Fruit fly (Drosophila melanogaster) whole organism, embryonic: ENCODE data around the gene zye.
A peak's percentile ranks its signal among the peaks of the same experiment; 100 is the strongest.

Experiments
- Atf-2 ChIP-seq: fragments of 200-800 bp; sonication (Bioruptor generic); optimal IDR thresholded peaks from 2 replicates; lab custom pipeline; 2016; ENCODE audit warnings: missing biosample characterization, missing genetic modification characterization
- CG11695 ChIP-seq: fragments of 200-800 bp; sonication (Bioruptor generic); IDR thresholded peaks from 3 replicates; pipeline ENCODE4 v1.3.6; 2022; ENCODE audit warnings: missing biosample characterization, missing genetic modification characterization
- CG11723 ChIP-seq: fragments of 200-800 bp; sonication (Bioruptor generic); optimal IDR thresholded peaks from 2 replicates; lab custom pipeline; 2017; ENCODE audit warnings: missing biosample characterization, mild to moderate bottlenecking, missing genetic modification characterization
- CG12071 ChIP-seq: fragments of 200-800 bp; sonication (Bioruptor generic); optimal IDR thresholded peaks from 3 replicates; lab custom pipeline; 2018; ENCODE audit warnings: missing biosample characterization, mild to moderate bottlenecking, missing genetic modification characterization
- CG12942 ChIP-seq: fragments of 200-800 bp; sonication (Bioruptor generic); optimal IDR thresholded peaks from 3 replicates; lab custom pipeline; 2016; ENCODE audit warnings: missing biosample characterization, missing genetic modification characterization
- CG13424 ChIP-seq: fragments of 200-800 bp; sonication (Bioruptor generic); optimal IDR thresholded peaks from 2 replicates; lab custom pipeline; 2019; ENCODE audit warnings: missing biosample characterization, mild to moderate bottlenecking, missing genetic modification characterization, moderate library complexity
- CG14710 ChIP-seq: fragments of 200-800 bp; sonication (Bioruptor generic); optimal IDR thresholded peaks from 3 replicates; lab custom pipeline; 2019; ENCODE audit warnings: missing biosample characterization, mild to moderate bottlenecking, missing genetic modification characterization, moderate library complexity
- CG15011 ChIP-seq: fragments of 200-800 bp; sonication (Bioruptor generic); optimal IDR thresholded peaks from 3 replicates; lab custom pipeline; 2018; ENCODE audit warnings: missing biosample characterization, mild to moderate bottlenecking, missing genetic modification characterization
- CG1529 ChIP-seq: fragments of 200-800 bp; sonication (Bioruptor generic); optimal IDR thresholded peaks from 3 replicates; lab custom pipeline; 2018; ENCODE audit warnings: missing biosample characterization, missing genetic modification characterization
- CG15601 ChIP-seq: fragments of 200-800 bp; sonication (Bioruptor generic); optimal IDR thresholded peaks from 3 replicates; lab custom pipeline; 2019; ENCODE audit warnings: missing biosample characterization, mild to moderate bottlenecking, missing genetic modification characterization, moderate library complexity
- CG1602 ChIP-seq: fragments of 200-800 bp; sonication (Bioruptor generic); optimal IDR thresholded peaks from 3 replicates; lab custom pipeline; 2016; ENCODE audit warnings: missing biosample characterization, missing genetic modification characterization
- CG1647 ChIP-seq: fragments of 200-800 bp; sonication (Bioruptor generic); optimal IDR thresholded peaks from 3 replicates; lab custom pipeline; 2016; ENCODE audit warnings: missing biosample characterization, missing genetic modification characterization
- CG17359 ChIP-seq: fragments of 200-800 bp; sonication (Bioruptor generic); optimal IDR thresholded peaks from 3 replicates; lab custom pipeline; 2018; ENCODE audit warnings: missing biosample characterization, mild to moderate bottlenecking, missing genetic modification characterization, moderate library complexity
- CG17568 ChIP-seq: fragments of 200-800 bp; sonication (Bioruptor generic); optimal IDR thresholded peaks from 2 replicates; lab custom pipeline; 2018; ENCODE audit warnings: missing biosample characterization, mild to moderate bottlenecking, missing genetic modification characterization, moderate library complexity
- CG2712 ChIP-seq: fragments of 200-800 bp; optimal IDR thresholded peaks from 3 replicates; lab custom pipeline; 2019; ENCODE audit warnings: missing biosample characterization, mild to moderate bottlenecking, missing genetic modification characterization, moderate library complexity
- CG3163 ChIP-seq: fragments of 200-800 bp; sonication (Bioruptor generic); optimal IDR thresholded peaks from 3 replicates; lab custom pipeline; 2016; ENCODE audit warnings: missing biosample characterization, missing genetic modification characterization
- CG3281 ChIP-seq: fragments of 200-800 bp; sonication (Bioruptor generic); optimal IDR thresholded peaks from 3 replicates; lab custom pipeline; 2017; ENCODE audit warnings: missing biosample characterization, mild to moderate bottlenecking, missing genetic modification characterization
- CG6854 ChIP-seq: fragments of 200-800 bp; sonication (Bioruptor generic); optimal IDR thresholded peaks from 3 replicates; lab custom pipeline; 2017; ENCODE audit warnings: missing biosample characterization, mild to moderate bottlenecking, missing genetic modification characterization
- CG7745 ChIP-seq: fragments of 200-800 bp; sonication (Bioruptor generic); optimal IDR thresholded peaks from 2 replicates; lab custom pipeline; 2018; ENCODE audit warnings: missing biosample characterization, mild to moderate bottlenecking, missing genetic modification characterization, moderate library complexity
- CG7839 ChIP-seq: fragments of 200-800 bp; sonication (Bioruptor generic); optimal IDR thresholded peaks from 3 replicates; lab custom pipeline; 2018; ENCODE audit warnings: missing biosample characterization, mild to moderate bottlenecking, missing genetic modification characterization, moderate library complexity
- CG7963 ChIP-seq: fragments of 200-800 bp; sonication (Bioruptor generic); IDR thresholded peaks from 3 replicates; pipeline ENCODE4 v1.3.6; 2022; ENCODE audit warnings: missing biosample characterization, missing genetic modification characterization; ENCODE audit not compliant: partially characterized antibody
- CG8478 ChIP-seq: fragments of >200 bp; optimal IDR thresholded peaks from 2 replicates; lab custom pipeline; 2018
- Chrac-16 ChIP-seq: fragments of 200-800 bp; sonication (Bioruptor generic); optimal IDR thresholded peaks from 3 replicates; lab custom pipeline; 2016; ENCODE audit warnings: missing biosample characterization, missing genetic modification characterization
- D ChIP-seq, 2 experiments: fragments of 200-800 bp in 1 of 2; fragments of >200 bp in 1 of 2; sonication (Bioruptor generic) in 1 of 2; optimal IDR thresholded peaks; 2 replicates in 1 of 2; 3 replicates in 1 of 2; lab custom pipeline; 2017; ENCODE audit warnings: mild to moderate bottlenecking in 1 of 2, missing biosample characterization in 1 of 2, missing genetic modification characterization in 1 of 2, missing genetic modification reagents in 1 of 2
- Drgx ChIP-seq: fragments of 200-800 bp; sonication (Bioruptor generic); IDR thresholded peaks from 2 replicates; pipeline ENCODE4 v1.3.6; 2022; ENCODE audit warnings: missing biosample characterization, missing genetic modification characterization
- E2f2 ChIP-seq: fragments of 200-800 bp; sonication (Bioruptor generic); IDR thresholded peaks from 2 replicates; pipeline ENCODE4 v1.3.6; 2022; ENCODE audit warnings: missing biosample characterization, missing genetic modification characterization
- Eip74EF ChIP-seq, 2 experiments: fragments of 200-800 bp in 1 of 2; fragments of >200 bp in 1 of 2; sonication (Bioruptor generic) in 1 of 2; optimal IDR thresholded peaks; 2 replicates each; lab custom pipeline; 2017 to 2019; ENCODE audit warnings: missing biosample characterization in 2 of 2, missing genetic modification characterization in 2 of 2, mild to moderate bottlenecking in 1 of 2, moderate library complexity in 1 of 2
- HLH4C ChIP-seq: fragments of 200-800 bp; sonication (Bioruptor generic); IDR thresholded peaks from 3 replicates; pipeline ENCODE4 v1.3.6; 2022; ENCODE audit warnings: missing biosample characterization, missing genetic modification characterization; ENCODE audit not compliant: partially characterized antibody
- HLH54F ChIP-seq: fragments of 200-800 bp; sonication (Bioruptor generic); optimal IDR thresholded peaks from 3 replicates; lab custom pipeline; 2016; ENCODE audit warnings: missing biosample characterization, missing genetic modification characterization
- HmgD ChIP-seq: fragments of 200-800 bp; sonication (Bioruptor generic); optimal IDR thresholded peaks from 3 replicates; lab custom pipeline; 2016; ENCODE audit warnings: missing biosample characterization, missing genetic modification characterization
- Lim3 ChIP-seq: fragments of 200-800 bp; sonication (Bioruptor generic); IDR thresholded peaks from 2 replicates; pipeline ENCODE4 v1.3.6; 2022; ENCODE audit warnings: missing biosample characterization, missing genetic modification characterization
- NC2β ChIP-seq: fragments of 200-800 bp; sonication (Bioruptor generic); optimal IDR thresholded peaks from 2 replicates; lab custom pipeline; 2016; ENCODE audit warnings: missing biosample characterization, missing genetic modification characterization
- NfI ChIP-seq: fragments of 200-800 bp; sonication (Bioruptor generic); optimal IDR thresholded peaks from 3 replicates; lab custom pipeline; 2018; ENCODE audit warnings: missing biosample characterization, mild to moderate bottlenecking, missing genetic modification characterization, moderate library complexity
- Pdp1 ChIP-seq, 2 experiments: fragments of 200-800 bp; sonication (Bioruptor generic); optimal IDR thresholded peaks; 3 replicates each; lab custom pipeline; 2016; ENCODE audit warnings: missing biosample characterization in 2 of 2, missing genetic modification characterization in 2 of 2, mild to moderate bottlenecking in 1 of 2, moderate library complexity in 1 of 2
- abd-A ChIP-seq: fragments of 200-800 bp; sonication (Bioruptor generic); optimal IDR thresholded peaks from 3 replicates; lab custom pipeline; 2019; ENCODE audit warnings: missing biosample characterization, mild to moderate bottlenecking, missing genetic modification characterization, moderate library complexity
- chm ChIP-seq: fragments of 200-800 bp; sonication (Bioruptor generic); IDR thresholded peaks from 2 replicates; pipeline ENCODE4 v1.3.6; 2022; ENCODE audit warnings: missing biosample characterization, missing genetic modification characterization
- corto ChIP-seq: fragments of 200-800 bp; sonication (Bioruptor generic); optimal IDR thresholded peaks from 2 replicates; lab custom pipeline; 2016; ENCODE audit warnings: missing biosample characterization, mild to moderate bottlenecking, missing genetic modification characterization, moderate library complexity
- dan ChIP-seq: fragments of 200-800 bp; sonication (Bioruptor generic); IDR thresholded peaks from 2 replicates; pipeline ENCODE4 v1.3.6; 2022; ENCODE audit warnings: missing biosample characterization, missing genetic modification characterization
- disco-r ChIP-seq: fragments of 200-800 bp; sonication (Bioruptor generic); optimal IDR thresholded peaks from 2 replicates; lab custom pipeline; 2016; ENCODE audit warnings: missing biosample characterization, missing genetic modification characterization
- ewg ChIP-seq: fragments of 200-800 bp; sonication (Bioruptor generic); optimal IDR thresholded peaks from 3 replicates; lab custom pipeline; 2017; ENCODE audit warnings: mild to moderate bottlenecking, missing biosample characterization, missing genetic modification reagents, missing genetic modification characterization
- grau ChIP-seq: fragments of 200-800 bp; optimal IDR thresholded peaks from 3 replicates; lab custom pipeline; 2019; ENCODE audit warnings: missing biosample characterization, mild to moderate bottlenecking, missing genetic modification characterization, moderate library complexity
- ken ChIP-seq: fragments of 200-800 bp; sonication (Bioruptor generic); IDR thresholded peaks from 3 replicates; pipeline ENCODE4 v1.3.6; 2022; ENCODE audit warnings: missing biosample characterization, missing genetic modification characterization
- kni ChIP-seq: fragments of 200-800 bp; sonication (Bioruptor generic); optimal IDR thresholded peaks from 3 replicates; lab custom pipeline; 2017; ENCODE audit warnings: mild to moderate bottlenecking, missing biosample characterization, missing genetic modification reagents, missing genetic modification characterization
- knrl ChIP-seq: fragments of 200-800 bp; sonication (Bioruptor generic); IDR thresholded peaks from 3 replicates; pipeline ENCODE4 v1.3.6; 2022; ENCODE audit warnings: missing biosample characterization, missing genetic modification characterization; ENCODE audit not compliant: partially characterized antibody
- p53 ChIP-seq: fragments of 200-800 bp; sonication (Bioruptor generic); optimal IDR thresholded peaks from 2 replicates; lab custom pipeline; 2016; ENCODE audit warnings: missing biosample characterization, missing genetic modification characterization
- seq ChIP-seq: fragments of 200-800 bp; sonication (Bioruptor generic); IDR thresholded peaks from 2 replicates; pipeline ENCODE4 v1.3.6; 2022; ENCODE audit warnings: missing biosample characterization, missing genetic modification characterization
- sim ChIP-seq: fragments of 200-800 bp; sonication (Bioruptor generic); IDR thresholded peaks from 2 replicates; pipeline ENCODE4 v1.3.6; 2022; ENCODE audit warnings: missing biosample characterization, missing genetic modification characterization
- vnd ChIP-seq: fragments of 200-800 bp; sonication (Bioruptor generic); IDR thresholded peaks from 3 replicates; pipeline ENCODE4 v1.3.6; 2022; ENCODE audit warnings: missing biosample characterization, missing genetic modification characterization; ENCODE audit not compliant: partially characterized antibody

zye gene

dm6 chr3L:20375878-20376563 lies 37.4 kb upstream of the zye start, which contains the start of the genes Ide and RhoBTB (continued):
- peak; percentile 46; the same call in 1 of the 3 replicates for TF ChIP-seq ken
- no peak for TF ChIP-seq vnd (GFP tag; lab: Robert Waterston, UW)
- TF ChIP-seq NfI (GFP tag; lab: Kevin White, UChicago), result peak; percentile 82
- TF ChIP-seq Pdp1 (GFP tag; optimal IDR thresholded peaks at IDR 0.05; lab: Kevin White, UChicago), result peak; percentile 80 to 90
- peak; percentile 66 for TF ChIP-seq NC2β (GFP tag; lab: Kevin White, UChicago)
- TF ChIP-seq CG12942, result peak; percentile 80
- peak; percentile 34; the same call in 1 of the 2 replicates for TF ChIP-seq seq (GFP tag; lab: Robert Waterston, UW)
- TF ChIP-seq CG3163 (GFP tag; lab: Kevin White, UChicago), result peak; percentile 77
- TF ChIP-seq Chrac-16, result peak; percentile 88
- peak; percentile 17 for TF ChIP-seq CG12071 (GFP tag; lab: Kevin White, UChicago)
- peak; percentile 68 for TF ChIP-seq kni (GFP tag; lab: Kevin White, UChicago)
- TF ChIP-seq grau (tag; lab: Kevin White, UChicago), result peak; percentile 85
- peak; percentile 80 for TF ChIP-seq CG3281 (GFP tag; lab: Kevin White, UChicago)
- TF ChIP-seq CG6854 (GFP tag; lab: Kevin White, UChicago), result no peak
- TF ChIP-seq CG1602, result peak; percentile 78
- TF ChIP-seq CG14710 (tag; lab: Kevin White, UChicago), result peak; percentile 87
- no peak for TF ChIP-seq corto
- no peak for TF ChIP-seq abd-A (tag; lab: Kevin White, UChicago)
- peak; percentile 74 for TF ChIP-seq ewg (GFP tag; lab: Kevin White, UChicago)
- peak; percentile 68 for TF ChIP-seq p53 (GFP tag; lab: Kevin White, UChicago)
- peak; percentile 53 for TF ChIP-seq CG11723 (GFP tag; lab: Kevin White, UChicago)
- peak; percentile 5 for TF ChIP-seq CG1529 (GFP tag; lab: Kevin White, UChicago)
- no peak for TF ChIP-seq CG11695 (GFP tag; lab: Robert Waterston, UW)
- TF ChIP-seq knrl (GFP tag; lab: Robert Waterston, UW), result peak; percentile 63
- TF ChIP-seq CG7745 (tag; lab: Kevin White, UChicago), result no peak
- TF ChIP-seq Lim3 (GFP tag; lab: Robert Waterston, UW), result no peak
- TF ChIP-seq CG2712, result peak; percentile 75
- peak; percentile 24; the same call in 1 of the 2 replicates for TF ChIP-seq chm
- TF ChIP-seq CG17568 (GFP tag; lab: Kevin White, UChicago), result no peak
- TF ChIP-seq Eip74EF (GFP tag; optimal IDR thresholded peaks at IDR 0.05; lab: Kevin White, UChicago), result no peak
- TF ChIP-seq HmgD, result peak; percentile 72
- peak; percentile 85 for TF ChIP-seq Atf-2
- peak; percentile 85 for TF ChIP-seq CG7839 (tag; lab: Kevin White, UChicago)
- TF ChIP-seq CG15601 (tag; lab: Kevin White, UChicago), result no peak
- peak; percentile 83 for TF ChIP-seq E2f2
- TF ChIP-seq CG7963 (GFP tag; lab: Robert Waterston, UW), result no peak
- TF ChIP-seq Drgx (GFP tag; lab: Robert Waterston, UW), result peak; percentile 50; the same call in 1 of the 2 replicates
- TF ChIP-seq sim (GFP tag; lab: Robert Waterston, UW), result no peak
- TF ChIP-seq CG13424 (tag; lab: Kevin White, UChicago), result peak; percentile 87
- no peak for TF ChIP-seq HLH4C
- peak; percentile 76 for TF ChIP-seq CG1647
- peak; percentile 51 for TF ChIP-seq disco-r (GFP tag; lab: Kevin White, UChicago)
- TF ChIP-seq CG8478 (lab: Kevin White, UChicago), result peak; percentile 10
- TF ChIP-seq D (optimal IDR thresholded peaks at IDR 0.05; lab: Kevin White, UChicago), result peak; percentile 53
- peak; percentile 50 for TF ChIP-seq D (GFP tag; optimal IDR thresholded peaks at IDR 0.05; lab: Kevin White, UChicago)
- TF ChIP-seq CG17359 (tag; lab: Kevin White, UChicago), result peak; percentile 71
- TF ChIP-seq HLH54F (GFP tag; lab: Kevin White, UChicago), result peak; percentile 90
- TF ChIP-seq dan (GFP tag; lab: Robert Waterston, UW), result no peak
- no peak for TF ChIP-seq CG15011
